Fruit fly (Drosophila melanogaster) Kc167 (cell line): Measurements from ENCODE around the gene janB.

Experiments
- Sin3A ChIP-seq: fragments of >200 bp; optimal IDR thresholded peaks from 2 replicates; lab custom pipeline; 2018; ENCODE audit warnings: missing external identifiers
- insv ChIP-seq: fragments of >200 bp; optimal IDR thresholded peaks from 3 replicates; lab custom pipeline; 2018; ENCODE audit warnings: missing external identifiers
- psq ChIP-seq: fragments of >200 bp; optimal IDR thresholded peaks from 2 replicates; lab custom pipeline; 2017; ENCODE audit warnings: missing external identifiers
- ttk ChIP-seq: sonication (Bioruptor generic); optimal IDR thresholded peaks from 2 replicates; lab custom pipeline; 2017; ENCODE audit warnings: missing external identifiers

dm6 chr3R:30032281-30032680, 6.2 kb downstream of the janB start:
- no peak for TF ChIP-seq Sin3A
- no peak for TF ChIP-seq psq
- no peak for TF ChIP-seq insv (lab: Kevin White, UChicago)
- no peak for TF ChIP-seq ttk (lab: Kevin White, UChicago)
